Fruit fly (Drosophila melanogaster) whole organism, embryonic: Measurements from ENCODE around the gene GCC88.

Experiments
- Abd-B ChIP-seq: fragments of 200-800 bp; sonication (Bioruptor generic); optimal IDR thresholded peaks from 2 replicates; lab custom pipeline; 2018; ENCODE audit warnings: missing biosample characterization, mild to moderate bottlenecking, missing genetic modification characterization, moderate library complexity
- Asciz ChIP-seq: fragments of 200-800 bp; sonication (Bioruptor generic); optimal IDR thresholded peaks from 2 replicates; lab custom pipeline; 2017; ENCODE audit warnings: missing biosample characterization, mild to moderate bottlenecking, missing genetic modification characterization, missing genetic modification reagents
- BtbVII ChIP-seq: fragments of 200-800 bp; sonication (Bioruptor generic); optimal IDR thresholded peaks from 3 replicates; lab custom pipeline; 2017; ENCODE audit warnings: missing biosample characterization, mild to moderate bottlenecking, missing genetic modification characterization
- CG10321 ChIP-seq: fragments of 200-800 bp; sonication (Bioruptor generic); IDR thresholded peaks from 2 replicates; pipeline ENCODE4 v1.3.6; 2022; ENCODE audit warnings: missing biosample characterization, missing genetic modification characterization
- CG10543 ChIP-seq: fragments of 200-800 bp; sonication (Bioruptor generic); optimal IDR thresholded peaks from 3 replicates; lab custom pipeline; 2017; ENCODE audit warnings: missing biosample characterization, mild to moderate bottlenecking, missing genetic modification characterization, moderate library complexity
- CG11456 ChIP-seq: fragments of 200-800 bp; sonication (Bioruptor generic); IDR thresholded peaks from 3 replicates; pipeline ENCODE4 v1.3.6; 2022; ENCODE audit warnings: missing biosample characterization, missing genetic modification characterization
- CG12219 ChIP-seq: fragments of 200-800 bp; sonication (Bioruptor generic); optimal IDR thresholded peaks from 3 replicates; lab custom pipeline; 2018; ENCODE audit warnings: missing biosample characterization, mild to moderate bottlenecking, missing genetic modification characterization
- CG12769 ChIP-seq: fragments of 200-800 bp; sonication (Bioruptor generic); optimal IDR thresholded peaks from 2 replicates; lab custom pipeline; 2019; ENCODE audit warnings: missing biosample characterization, mild to moderate bottlenecking, missing genetic modification characterization, moderate library complexity
- CG14667 ChIP-seq: fragments of 200-800 bp; sonication (Bioruptor generic); IDR thresholded peaks from 2 replicates; pipeline ENCODE4 v1.3.6; 2022; ENCODE audit warnings: missing biosample characterization, missing genetic modification characterization
- CG2199 ChIP-seq: fragments of 200-800 bp; sonication (Bioruptor generic); IDR thresholded peaks from 3 replicates; pipeline ENCODE4 v1.3.6; 2022; ENCODE audit warnings: missing biosample characterization, missing genetic modification characterization
- CG3838 ChIP-seq: fragments of 200-800 bp; sonication (Bioruptor generic); optimal IDR thresholded peaks from 3 replicates; lab custom pipeline; 2016; ENCODE audit warnings: missing biosample characterization, missing genetic modification characterization
- CG3847 ChIP-seq: fragments of 200-800 bp; sonication (Bioruptor generic); IDR thresholded peaks from 2 replicates; pipeline ENCODE4 v1.3.6; 2022; ENCODE audit warnings: missing biosample characterization, missing genetic modification characterization
- CG7963 ChIP-seq: fragments of 200-800 bp; sonication (Bioruptor generic); IDR thresholded peaks from 3 replicates; pipeline ENCODE4 v1.3.6; 2022; ENCODE audit warnings: missing biosample characterization, missing genetic modification characterization; ENCODE audit not compliant: partially characterized antibody
- D19B ChIP-seq: fragments of 200-800 bp; sonication (Bioruptor generic); optimal IDR thresholded peaks from 2 replicates; lab custom pipeline; 2017; ENCODE audit warnings: missing biosample characterization, mild to moderate bottlenecking, missing genetic modification characterization
- Deaf1 ChIP-seq: fragments of 200-800 bp; optimal IDR thresholded peaks from 3 replicates; lab custom pipeline; 2019; ENCODE audit warnings: missing biosample characterization, mild to moderate bottlenecking, missing genetic modification characterization, moderate library complexity
- Dek ChIP-seq: fragments of 200-800 bp; sonication (Bioruptor generic); optimal IDR thresholded peaks from 3 replicates; lab custom pipeline; 2019; ENCODE audit warnings: missing biosample characterization, mild to moderate bottlenecking, missing genetic modification characterization, moderate library complexity
- Dll ChIP-seq: fragments of 200-800 bp; sonication (Bioruptor generic); IDR thresholded peaks from 4 replicates; pipeline ENCODE4 v1.3.6; 2022; ENCODE audit warnings: missing biosample characterization, missing genetic modification characterization; ENCODE audit not compliant: partially characterized antibody
- Fer2 ChIP-seq: fragments of 200-800 bp; sonication (Bioruptor generic); optimal IDR thresholded peaks from 2 replicates; lab custom pipeline; 2018; ENCODE audit warnings: missing biosample characterization, mild to moderate bottlenecking, missing genetic modification characterization, moderate library complexity
- Fer3 ChIP-seq: fragments of 200-800 bp; sonication (Bioruptor generic); optimal IDR thresholded peaks from 2 replicates; lab custom pipeline; 2018; ENCODE audit warnings: missing biosample characterization, mild to moderate bottlenecking, missing genetic modification characterization, moderate library complexity
- Hmx ChIP-seq: fragments of 200-800 bp; sonication (Bioruptor generic); optimal IDR thresholded peaks from 2 replicates; lab custom pipeline; 2016; ENCODE audit warnings: missing biosample characterization, missing genetic modification characterization
- Hsf ChIP-seq: fragments of 200-800 bp; sonication (Bioruptor generic); optimal IDR thresholded peaks from 3 replicates; lab custom pipeline; 2016; ENCODE audit warnings: missing biosample characterization, missing genetic modification characterization
- Jarid2 ChIP-seq: fragments of 200-800 bp; sonication (Bioruptor generic); optimal IDR thresholded peaks from 3 replicates; lab custom pipeline; 2017; ENCODE audit warnings: mild to moderate bottlenecking, missing biosample characterization, missing genetic modification reagents, missing genetic modification characterization
- MESR4 ChIP-seq: fragments of 200-800 bp; sonication (Bioruptor generic); optimal IDR thresholded peaks from 2 replicates; lab custom pipeline; 2018; ENCODE audit warnings: missing biosample characterization, mild to moderate bottlenecking, missing genetic modification characterization, moderate library complexity
- Xbp1 ChIP-seq: fragments of 200-800 bp; sonication (Bioruptor generic); optimal IDR thresholded peaks from 3 replicates; lab custom pipeline; 2016; ENCODE audit warnings: missing biosample characterization, mild to moderate bottlenecking, missing genetic modification characterization
- ac ChIP-seq: fragments of 200-800 bp; sonication (Bioruptor generic); optimal IDR thresholded peaks from 3 replicates; lab custom pipeline; 2017; ENCODE audit warnings: missing biosample characterization, mild to moderate bottlenecking, missing genetic modification characterization
- amos ChIP-seq: fragments of 200-800 bp; sonication (Bioruptor generic); IDR thresholded peaks from 2 replicates; pipeline ENCODE4 v1.3.6; 2022; ENCODE audit warnings: missing biosample characterization, missing genetic modification characterization; ENCODE audit not compliant: partially characterized antibody
- ap ChIP-seq: fragments of 200-800 bp; sonication (Bioruptor generic); IDR thresholded peaks from 2 replicates; pipeline ENCODE4 v1.3.6; 2022; ENCODE audit warnings: missing biosample characterization, missing genetic modification characterization
- ara ChIP-seq: fragments of 200-800 bp; sonication (Bioruptor generic); IDR thresholded peaks from 2 replicates; pipeline ENCODE4 v1.3.6; 2022; ENCODE audit warnings: missing biosample characterization, missing genetic modification characterization
- chinmo ChIP-seq: fragments of 200-800 bp; sonication (Bioruptor generic); IDR thresholded peaks from 4 replicates; pipeline ENCODE4 v1.3.6; 2022; ENCODE audit warnings: missing biosample characterization, missing genetic modification characterization; ENCODE audit not compliant: partially characterized antibody
- corto ChIP-seq: fragments of 200-800 bp; sonication (Bioruptor generic); optimal IDR thresholded peaks from 2 replicates; lab custom pipeline; 2016; ENCODE audit warnings: missing biosample characterization, mild to moderate bottlenecking, missing genetic modification characterization, moderate library complexity
- esg ChIP-seq: fragments of 200-800 bp; sonication (Bioruptor generic); conservative IDR thresholded peaks from 2 replicates; pipeline ENCODE4 v1.3.6; 2022; ENCODE audit warnings: missing biosample characterization, missing genetic modification characterization
- eyg ChIP-seq: fragments of 200-800 bp; sonication (Bioruptor generic); optimal IDR thresholded peaks from 3 replicates; lab custom pipeline; 2016; ENCODE audit warnings: missing biosample characterization, missing genetic modification characterization
- fd102C ChIP-seq: fragments of 200-800 bp; sonication (Bioruptor generic); optimal IDR thresholded peaks from 2 replicates; lab custom pipeline; 2018; ENCODE audit warnings: missing biosample characterization, mild to moderate bottlenecking, missing genetic modification characterization, moderate library complexity
- fd64A ChIP-seq: fragments of 200-800 bp; sonication (Bioruptor generic); optimal IDR thresholded peaks from 3 replicates; lab custom pipeline; 2018; ENCODE audit warnings: missing biosample characterization, mild to moderate bottlenecking, missing genetic modification characterization
- gcm2 ChIP-seq: fragments of 200-800 bp; sonication (Bioruptor generic); optimal IDR thresholded peaks from 2 replicates; lab custom pipeline; 2016; ENCODE audit warnings: missing biosample characterization, missing genetic modification characterization
- ham ChIP-seq: fragments of 200-800 bp; sonication (Bioruptor generic); IDR thresholded peaks from 2 replicates; pipeline ENCODE4 v1.3.6; 2022; ENCODE audit warnings: missing biosample characterization, missing genetic modification characterization
- lab ChIP-seq: fragments of 200-800 bp; sonication (Bioruptor generic); optimal IDR thresholded peaks from 3 replicates; lab custom pipeline; 2017; ENCODE audit warnings: missing biosample characterization, missing genetic modification characterization, mild to moderate bottlenecking, moderate library complexity, missing genetic modification reagents
- lmd ChIP-seq: fragments of 200-800 bp; sonication (Bioruptor generic); IDR thresholded peaks from 2 replicates; pipeline ENCODE4 v1.3.6; 2022; ENCODE audit warnings: missing biosample characterization, missing genetic modification characterization
- peb ChIP-seq: fragments of 200-800 bp; sonication (Bioruptor generic); IDR thresholded peaks from 2 replicates; pipeline ENCODE4 v1.3.6; 2022; ENCODE audit warnings: missing biosample characterization, missing genetic modification characterization
- phol ChIP-seq: fragments of 200-800 bp; sonication (Bioruptor generic); optimal IDR thresholded peaks from 3 replicates; lab custom pipeline; 2018; ENCODE audit warnings: missing biosample characterization, mild to moderate bottlenecking, missing genetic modification characterization, moderate library complexity
- pros ChIP-seq: fragments of 200-800 bp; sonication (Bioruptor generic); optimal IDR thresholded peaks from 3 replicates; lab custom pipeline; 2019; ENCODE audit warnings: missing biosample characterization, mild to moderate bottlenecking, missing genetic modification characterization, moderate library complexity
- ranshi ChIP-seq: fragments of 200-800 bp; sonication (Bioruptor generic); IDR thresholded peaks from 2 replicates; pipeline ENCODE4 v1.3.6; 2022; ENCODE audit warnings: missing biosample characterization, missing genetic modification characterization
- sens ChIP-seq: fragments of 200-800 bp; sonication (Bioruptor generic); peaks from one replicate; lab custom pipeline; 2016; ENCODE audit warnings: missing biosample characterization, missing genetic modification characterization
- sug ChIP-seq: fragments of 200-800 bp; optimal IDR thresholded peaks from 2 replicates; lab custom pipeline; 2019; ENCODE audit warnings: missing biosample characterization, mild to moderate bottlenecking, missing genetic modification characterization, moderate library complexity
- tin ChIP-seq: fragments of 200-800 bp; sonication (Bioruptor generic); optimal IDR thresholded peaks from 3 replicates; lab custom pipeline; 2016; ENCODE audit warnings: missing biosample characterization, missing genetic modification characterization
- ttk ChIP-seq: fragments of 200-800 bp; sonication (Bioruptor generic); IDR thresholded peaks from 2 replicates; pipeline ENCODE4 v2.1.2; 2022; ENCODE audit warnings: missing biosample characterization, missing genetic modification characterization
- tup ChIP-seq: fragments of 200-800 bp; sonication (Bioruptor generic); optimal IDR thresholded peaks from 2 replicates; lab custom pipeline; 2016; ENCODE audit warnings: missing biosample characterization, mild to moderate bottlenecking, missing genetic modification characterization, moderate library complexity
- unc-4 ChIP-seq: fragments of 200-800 bp; sonication (Bioruptor generic); IDR thresholded peaks from 2 replicates; pipeline ENCODE4 v1.3.6; 2022; ENCODE audit warnings: missing biosample characterization, missing genetic modification characterization; ENCODE audit not compliant: partially characterized antibody
- wor ChIP-seq: fragments of 200-800 bp; sonication (Bioruptor generic); IDR thresholded peaks from 2 replicates; pipeline ENCODE4 v1.3.6; 2022; ENCODE audit warnings: missing biosample characterization, missing genetic modification characterization

GCC88 gene

dm6 chr3R:11200042-11200884 lies 30.1 kb downstream of the GCC88 start (continued):
- TF ChIP-seq Fer2 (tag; lab: Kevin White, UChicago) = no peak
- TF ChIP-seq Fer3 (tag; lab: Kevin White, UChicago) = no peak
- TF ChIP-seq CG11456 (GFP tag; lab: Robert Waterston, UW) = 0 out of 3 replicates have a peak, but pooled peaks have one; percentile 36
- no peak for TF ChIP-seq tin
- no peak for TF ChIP-seq Asciz
- no peak for TF ChIP-seq ranshi (GFP tag; lab: Robert Waterston, UW)
- TF ChIP-seq CG10543 (GFP tag; lab: Kevin White, UChicago) = peak; percentile 30
- no peak for TF ChIP-seq CG3838 (GFP tag; lab: Kevin White, UChicago)
- TF ChIP-seq unc-4 (GFP tag; lab: Robert Waterston, UW) = 0 out of 2 replicates have a peak, but pooled peaks have one; percentile 15
- TF ChIP-seq sug (tag; lab: Kevin White, UChicago) = peak; percentile 85
- TF ChIP-seq ham (GFP tag; lab: Robert Waterston, UW) = no peak
- no peak for TF ChIP-seq esg (GFP tag; lab: Robert Waterston, UW)
- no peak for TF ChIP-seq sens (GFP tag; lab: Kevin White, UChicago)
- no peak for TF ChIP-seq lmd (GFP tag; lab: Robert Waterston, UW)
- no peak for TF ChIP-seq fd102C
- TF ChIP-seq CG10321 = no peak
- no peak for TF ChIP-seq Dll (GFP tag; lab: Robert Waterston, UW)
- no peak for TF ChIP-seq wor (GFP tag; lab: Robert Waterston, UW)
- no peak for TF ChIP-seq gcm2 (GFP tag; lab: Kevin White, UChicago)
- no peak for TF ChIP-seq CG12769 (tag; lab: Kevin White, UChicago)
- no peak for TF ChIP-seq ara (GFP tag; lab: Robert Waterston, UW)
- no peak for TF ChIP-seq eyg (GFP tag; lab: Kevin White, UChicago)
- TF ChIP-seq corto = no peak
- no peak for TF ChIP-seq Abd-B
- no peak for TF ChIP-seq tup
- no peak for TF ChIP-seq D19B (GFP tag; lab: Kevin White, UChicago)
- no peak for TF ChIP-seq ttk (GFP tag; lab: Robert Waterston, UW)
- TF ChIP-seq CG14667 (GFP tag; lab: Robert Waterston, UW) = no peak
- no peak for TF ChIP-seq ap (GFP tag; lab: Robert Waterston, UW)
- TF ChIP-seq Xbp1 (GFP tag; lab: Kevin White, UChicago) = no peak
- no peak for TF ChIP-seq phol (tag; lab: Kevin White, UChicago)
- no peak for TF ChIP-seq peb (GFP tag; lab: Robert Waterston, UW)
- no peak for TF ChIP-seq Deaf1
- TF ChIP-seq lab (GFP tag; lab: Kevin White, UChicago) = no peak
- no peak for TF ChIP-seq BtbVII
- TF ChIP-seq Dek (tag; lab: Kevin White, UChicago) = no peak
- TF ChIP-seq ac (GFP tag; lab: Kevin White, UChicago) = no peak
- TF ChIP-seq fd64A (GFP tag; lab: Kevin White, UChicago) = no peak
- TF ChIP-seq Jarid2 (GFP tag; lab: Kevin White, UChicago) = peak; percentile 35
- TF ChIP-seq MESR4 (GFP tag; lab: Kevin White, UChicago) = no peak
- TF ChIP-seq chinmo (GFP tag; lab: Robert Waterston, UW) = 0 out of 4 replicates have a peak, but pooled peaks have one; percentile 34
- TF ChIP-seq pros (GFP tag; lab: Kevin White, UChicago) = no peak
- no peak for TF ChIP-seq CG2199 (GFP tag; lab: Robert Waterston, UW)
- TF ChIP-seq amos = no peak; the same call in 1 of the 2 replicates
- no peak for TF ChIP-seq Hmx (GFP tag; lab: Kevin White, UChicago)
- no peak for TF ChIP-seq Hsf (GFP tag; lab: Kevin White, UChicago)
- TF ChIP-seq CG3847 (GFP tag; lab: Robert Waterston, UW) = no peak
- TF ChIP-seq CG12219 (GFP tag; lab: Kevin White, UChicago) = no peak
- no peak for TF ChIP-seq CG7963 (GFP tag; lab: Robert Waterston, UW)
